Fruit fly (Drosophila melanogaster) Kc167 (cell line): ENCODE data around the gene CG42727.

Source experiments
- Myc ChIP-seq: fragments of >200 bp; optimal IDR thresholded peaks from 2 replicates; lab custom pipeline; 2017; ENCODE audit warnings: missing external identifiers
- Sin3A ChIP-seq: fragments of >200 bp; optimal IDR thresholded peaks from 2 replicates; lab custom pipeline; 2018; ENCODE audit warnings: missing external identifiers
- h ChIP-seq: fragments of >200 bp; optimal IDR thresholded peaks from 3 replicates; lab custom pipeline; 2018; ENCODE audit warnings: missing external identifiers
- insv ChIP-seq: fragments of >200 bp; optimal IDR thresholded peaks from 3 replicates; lab custom pipeline; 2018; ENCODE audit warnings: missing external identifiers
- psq ChIP-seq: fragments of >200 bp; optimal IDR thresholded peaks from 2 replicates; lab custom pipeline; 2017; ENCODE audit warnings: missing external identifiers
- ttk ChIP-seq: sonication (Bioruptor generic); optimal IDR thresholded peaks from 2 replicates; lab custom pipeline; 2017; ENCODE audit warnings: missing external identifiers

DNA sequence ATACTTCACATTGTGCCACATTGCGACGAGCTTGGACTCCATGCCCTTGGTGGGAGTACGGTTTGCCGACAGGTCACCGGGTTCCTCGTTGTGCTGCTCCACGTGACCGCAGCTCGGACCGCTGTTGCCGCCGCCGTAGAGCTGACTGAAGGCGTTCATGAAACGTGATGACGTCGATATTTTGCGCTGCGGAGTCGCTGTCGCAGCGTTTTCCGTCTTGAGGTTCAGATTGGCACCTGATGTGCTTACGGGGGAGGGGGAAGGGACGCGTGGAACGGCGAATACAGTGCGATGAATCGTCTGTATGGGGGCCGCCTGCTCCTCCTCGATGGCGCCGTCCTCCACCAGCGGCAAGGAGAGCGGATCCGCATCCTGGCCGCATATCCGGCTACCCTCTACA lies 8.3 kb downstream of the CG42727 start:
- TF ChIP-seq Sin3A (lab: Kevin White, UChicago) (no peak), psq (lab: Kevin White, UChicago) (no peak), Myc (no peak), ttk (no peak), h (no peak), insv (lab: Kevin White, UChicago) (no peak)
